Worm (Caenorhabditis elegans) whole organism, L4 larva: ENCODE measurements around the gene srf-3.

Experiments used
- F10B5.3 ChIP-seq: sonication (generic microtip); optimal IDR thresholded peaks from 2 replicates; lab custom pipeline; 2016; ENCODE audit warnings: mild to moderate bottlenecking, missing genetic modification characterization, missing compliant biosample characterization
- F37D6.2 ChIP-seq: sonication (generic microtip); optimal IDR thresholded peaks from 2 replicates; lab custom pipeline; 2016; ENCODE audit warnings: mild to moderate bottlenecking, missing genetic modification characterization, missing compliant biosample characterization
- F49E8.2 ChIP-seq: sonication (generic microtip); optimal IDR thresholded peaks from 2 replicates; lab custom pipeline; 2016; ENCODE audit warnings: missing compliant biosample characterization, mild to moderate bottlenecking, missing genetic modification characterization, borderline replicate concordance
- Y48G9A.11 ChIP-seq: fragments of 200-800 bp; sonication (Bioruptor generic); IDR thresholded peaks from 2 replicates; pipeline ENCODE4 v1.3.6; 2022; ENCODE audit warnings: missing genetic modification reagents, missing genetic modification characterization, missing compliant biosample characterization
- ZK546.5 ChIP-seq, 2 experiments: sonication (generic microtip); optimal IDR thresholded peaks; 2 replicates each; lab custom pipeline; 2017; ENCODE audit warnings: missing biosample characterization in 2 of 2, missing genetic modification characterization in 2 of 2
- aha-1 ChIP-seq: fragments of 150-350 bp; peaks from one replicate; lab custom pipeline; 2014; ENCODE audit warnings: missing biosample characterization, missing genetic modification characterization
- ceh-20 ChIP-seq: fragments of 200-800 bp; sonication (Bioruptor generic); IDR thresholded peaks from 2 replicates; pipeline ENCODE4 v1.3.6; 2022; ENCODE audit warnings: missing genetic modification reagents, missing genetic modification characterization, missing compliant biosample characterization
- ceh-44 ChIP-seq: fragments of 200-800 bp; sonication (Bioruptor generic); IDR thresholded peaks from 2 replicates; pipeline ENCODE4 v1.3.6; 2022; ENCODE audit warnings: missing genetic modification reagents, missing genetic modification characterization, missing compliant biosample characterization
- cey-2 ChIP-seq: sonication (generic microtip); optimal IDR thresholded peaks from 3 replicates; lab custom pipeline; 2017; ENCODE audit warnings: missing genetic modification characterization, mild to moderate bottlenecking, missing compliant biosample characterization, antibody characterized with exemption, borderline replicate concordance; ENCODE audit not compliant: insufficient read depth
- daf-16 ChIP-seq, 3 experiments: sonication (generic microtip); optimal IDR thresholded peaks; 2 replicates each; lab custom pipeline; 2016 to 2017; ENCODE audit warnings: missing genetic modification characterization in 3 of 3, missing genetic modification reagents in 3 of 3, mild to moderate bottlenecking in 2 of 3, missing compliant biosample characterization in 2 of 3, missing biosample characterization in 1 of 3, moderate library complexity in 1 of 3
- daf-19 ChIP-seq: fragments of 200-800 bp; sonication (Bioruptor generic); conservative IDR thresholded peaks from 2 replicates; pipeline ENCODE4 v1.3.6; 2022; ENCODE audit warnings: missing genetic modification characterization, missing compliant biosample characterization
- dmd-6 ChIP-seq: fragments of 200-800 bp; sonication (Bioruptor generic); IDR thresholded peaks from 2 replicates; pipeline ENCODE4 v1.3.6; 2022; ENCODE audit warnings: missing genetic modification reagents, missing genetic modification characterization, missing compliant biosample characterization
- dmd-8 ChIP-seq: fragments of 200-800 bp; sonication (Bioruptor generic); IDR thresholded peaks from 2 replicates; pipeline ENCODE4 v1.3.6; 2022; ENCODE audit warnings: missing genetic modification characterization, missing compliant biosample characterization
- dmd-9 ChIP-seq: fragments of 200-800 bp; sonication (Bioruptor generic); IDR thresholded peaks from 2 replicates; pipeline ENCODE4 v1.3.6; 2022; ENCODE audit warnings: missing genetic modification reagents, missing genetic modification characterization, missing compliant biosample characterization
- dpl-1 ChIP-seq: fragments of 150-350 bp; optimal IDR thresholded peaks from 2 replicates; lab custom pipeline; 2014; ENCODE audit warnings: missing biosample characterization, missing genetic modification reagents, missing genetic modification characterization
- egl-43 ChIP-seq: fragments of 200-800 bp; sonication (Bioruptor generic); IDR thresholded peaks from 2 replicates; pipeline ENCODE4 v1.3.6; 2022; ENCODE audit warnings: missing genetic modification reagents, missing genetic modification characterization, missing compliant biosample characterization
- hif-1 ChIP-seq, 2 experiments: sonication (generic microtip); optimal IDR thresholded peaks; 2 replicates each; lab custom pipeline; 2016 to 2017; ENCODE audit warnings: missing compliant biosample characterization in 2 of 2, missing genetic modification characterization in 2 of 2, missing genetic modification reagents in 2 of 2, missing genotype in 2 of 2, mild to moderate bottlenecking in 1 of 2
- hmg-1.1 ChIP-seq: fragments of 200-800 bp; sonication (Bioruptor generic); IDR thresholded peaks from 2 replicates; pipeline ENCODE4 v1.3.6; 2022; ENCODE audit warnings: missing genetic modification reagents, missing genetic modification characterization, missing compliant biosample characterization
- lin-1 ChIP-seq: fragments of 200-800 bp; sonication (Bioruptor generic); IDR thresholded peaks from 2 replicates; pipeline ENCODE4 v1.3.6; 2022; ENCODE audit warnings: missing genetic modification reagents, missing genetic modification characterization, missing compliant biosample characterization
- lin-38 ChIP-seq: fragments of 200-800 bp; sonication (Bioruptor generic); IDR thresholded peaks from 2 replicates; pipeline ENCODE4 v1.3.6; 2022; ENCODE audit warnings: missing genetic modification reagents, missing genetic modification characterization, missing compliant biosample characterization
- lin-39 ChIP-seq: fragments of 150-350 bp; optimal IDR thresholded peaks from 2 replicates; lab custom pipeline; 2014; ENCODE audit warnings: missing biosample characterization, missing genetic modification reagents, missing genetic modification characterization
- madf-5 ChIP-seq, 2 experiments: fragments of 200-800 bp; sonication (Bioruptor generic); IDR thresholded peaks; 2 replicates each; pipeline ENCODE4 v1.3.6; 2022; ENCODE audit warnings: missing compliant biosample characterization in 2 of 2, missing genetic modification characterization in 2 of 2
- mdt-29 ChIP-seq: fragments of 200-800 bp; sonication (Bioruptor generic); IDR thresholded peaks from 2 replicates; pipeline ENCODE4 v1.3.6; 2022; ENCODE audit warnings: missing genetic modification reagents, missing genetic modification characterization, missing compliant biosample characterization
- mes-2 ChIP-seq: sonication (generic microtip); optimal IDR thresholded peaks from 2 replicates; lab custom pipeline; 2016; ENCODE audit warnings: missing genotype, mild to moderate bottlenecking, missing genetic modification characterization, missing compliant biosample characterization; ENCODE audit not compliant: poor library complexity, severe bottlenecking
- mxl-3 ChIP-seq: fragments of 200-800 bp; sonication (Bioruptor generic); optimal IDR thresholded peaks from 2 replicates; lab custom pipeline; 2018; ENCODE audit warnings: mild to moderate bottlenecking, missing genetic modification characterization, missing compliant biosample characterization
- nhr-10 ChIP-seq: fragments of 150-350 bp; optimal IDR thresholded peaks from 2 replicates; lab custom pipeline; 2014; ENCODE audit warnings: missing biosample characterization, missing genetic modification characterization
- nhr-102 ChIP-seq: sonication (generic microtip); optimal IDR thresholded peaks from 2 replicates; lab custom pipeline; 2016; ENCODE audit warnings: mild to moderate bottlenecking, missing genetic modification characterization, moderate library complexity, missing compliant biosample characterization
- nhr-28 ChIP-seq: fragments of 150-350 bp; optimal IDR thresholded peaks from 2 replicates; lab custom pipeline; 2014; ENCODE audit warnings: missing biosample characterization, missing genetic modification characterization
- nhr-41 ChIP-seq: fragments of 200-800 bp; sonication (Bioruptor generic); IDR thresholded peaks from 2 replicates; pipeline ENCODE4 v1.3.6; 2022; ENCODE audit warnings: missing genetic modification reagents, missing genetic modification characterization, missing compliant biosample characterization
- nhr-48 ChIP-seq: sonication (generic microtip); optimal IDR thresholded peaks from 2 replicates; lab custom pipeline; 2016; ENCODE audit warnings: mild to moderate bottlenecking, missing genetic modification characterization, missing compliant biosample characterization
- nhr-76 ChIP-seq: fragments of 150-350 bp; optimal IDR thresholded peaks from 2 replicates; lab custom pipeline; 2014; ENCODE audit warnings: missing biosample characterization, missing genetic modification characterization
- pha-4 ChIP-seq, 2 experiments: fragments of 150-350 bp in 1 of 2; fragments of 200-800 bp in 1 of 2; sonication (Bioruptor generic) in 1 of 2; IDR thresholded peaks in 1 of 2; optimal IDR thresholded peaks in 1 of 2; 2 replicates each; pipeline versions ENCODE4 v1.3.6 to Lab custom; 2014 to 2022; ENCODE audit warnings: missing genetic modification characterization in 2 of 2, missing genetic modification reagents in 2 of 2, missing biosample characterization in 1 of 2, missing compliant biosample characterization in 1 of 2
- php-3 ChIP-seq: fragments of 200-800 bp; sonication (Bioruptor generic); IDR thresholded peaks from 2 replicates; pipeline ENCODE4 v1.3.6; 2022; ENCODE audit warnings: missing genetic modification reagents, missing genetic modification characterization, missing compliant biosample characterization
- rbr-2 ChIP-seq: sonication (generic microtip); optimal IDR thresholded peaks from 2 replicates; lab custom pipeline; 2016; ENCODE audit warnings: missing genotype, missing genetic modification characterization, missing compliant biosample characterization
- set-16 ChIP-seq: fragments of 200-800 bp; sonication (Bioruptor generic); IDR thresholded peaks from 2 replicates; pipeline ENCODE4 v1.3.6; 2022; ENCODE audit warnings: missing genetic modification reagents, missing genetic modification characterization, missing compliant biosample characterization
- skn-1 ChIP-seq: fragments of 150-350 bp; optimal IDR thresholded peaks from 2 replicates; lab custom pipeline; 2014; ENCODE audit warnings: missing biosample characterization, missing genetic modification characterization
- spr-3 ChIP-seq: fragments of 200-800 bp; sonication (Bioruptor generic); optimal IDR thresholded peaks from 2 replicates; lab custom pipeline; 2018; ENCODE audit warnings: mild to moderate bottlenecking, missing genetic modification characterization, missing compliant biosample characterization
- unc-39 ChIP-seq: sonication (generic microtip); optimal IDR thresholded peaks from 2 replicates; lab custom pipeline; 2017; ENCODE audit warnings: missing biosample characterization, missing genetic modification characterization
- unc-62 ChIP-seq, 3 experiments: fragments of 150-350 bp in 1 of 3; sonication (generic microtip); optimal IDR thresholded peaks in 2 of 3; peaks in 1 of 3; 1 replicate in 1 of 3; 2 replicates in 2 of 3; lab custom pipeline; 2014 to 2017; ENCODE audit warnings: missing biosample characterization in 3 of 3, missing genetic modification characterization in 3 of 3, missing genetic modification reagents in 3 of 3, missing genotype in 1 of 3
- vab-7 ChIP-seq: fragments of 200-800 bp; sonication (Bioruptor generic); IDR thresholded peaks from 2 replicates; pipeline ENCODE4 v1.3.6; 2022; ENCODE audit warnings: missing genetic modification reagents, missing genetic modification characterization, missing compliant biosample characterization
- zip-11 ChIP-seq: fragments of 200-800 bp; sonication (Bioruptor generic); IDR thresholded peaks from 2 replicates; pipeline ENCODE4 v1.3.6; 2022; ENCODE audit warnings: missing genetic modification characterization, missing compliant biosample characterization
- ztf-11 ChIP-seq: fragments of 150-350 bp; optimal IDR thresholded peaks from 2 replicates; lab custom pipeline; 2014; ENCODE audit warnings: missing biosample characterization, missing genetic modification characterization
- ztf-7 ChIP-seq: fragments of 150-350 bp; optimal IDR thresholded peaks from 2 replicates; lab custom pipeline; 2014; ENCODE audit warnings: missing biosample characterization, missing genetic modification characterization

The srf-3 gene

ce11 chrIV:12831609-12832500 lies 17.5 kb upstream of the srf-3 start (continued):
- peak; percentile 23 for TF ChIP-seq F49E8.2 (tag; lab: Kevin White, UChicago)
- TF ChIP-seq zip-11 (GFP tag; lab: Robert Waterston, UW) = no peak
- no peak for TF ChIP-seq hmg-1.1 (GFP tag; lab: Robert Waterston, UW)
- no peak for TF ChIP-seq pha-4 (GFP tag; IDR thresholded peaks at IDR 0.05; lab: Robert Waterston, UW)
- TF ChIP-seq pha-4 (tag; optimal IDR thresholded peaks at IDR 0.05; lab: Kevin White, UChicago) = no peak
- TF ChIP-seq unc-62 (GFP tag; optimal IDR thresholded peaks at IDR 0.05 in 1 of 2; lab: Kevin White, UChicago) = peak in 1 of 2 experiments; percentile 86
- TF ChIP-seq unc-62 (tag; optimal IDR thresholded peaks at IDR 0.05; lab: Kevin White, UChicago) = no peak
- no peak for TF ChIP-seq ceh-44 (GFP tag; lab: Robert Waterston, UW)
- TF ChIP-seq nhr-10 = no peak
- peak; percentile 55; the same call in 1 of the 2 replicates for TF ChIP-seq Y48G9A.11
- TF ChIP-seq spr-3 = no peak
- TF ChIP-seq nhr-28 (tag; lab: Kevin White, UChicago) = no peak
- TF ChIP-seq ztf-7 = no peak
- TF ChIP-seq daf-19 (GFP tag; lab: Robert Waterston, UW) = no peak
- no peak for TF ChIP-seq hif-1 (tag; optimal IDR thresholded peaks at IDR 0.05; lab: Kevin White, UChicago)
- TF ChIP-seq rbr-2 (tag; lab: Kevin White, UChicago) = no peak
- no peak for TF ChIP-seq lin-38
- TF ChIP-seq egl-43 (GFP tag; lab: Robert Waterston, UW) = no peak
- TF ChIP-seq dmd-8 (GFP tag; lab: Robert Waterston, UW) = no peak
- no peak for TF ChIP-seq F37D6.2 (tag; lab: Kevin White, UChicago)
- no peak for TF ChIP-seq unc-39 (tag; lab: Kevin White, UChicago)
- TF ChIP-seq ceh-20 = no peak

ce11 chrIV:12833698-12834416 lies 15.5 kb upstream of the srf-3 start:
- TF ChIP-seq cey-2 (tag; lab: Kevin White, UChicago) (no peak), mdt-29 (peak; percentile 16; the same call in 1 of the 2 replicates), dpl-1 (GFP tag; lab: Kevin White, UChicago) (no peak), ztf-11 (no peak), nhr-48 (tag; lab: Kevin White, UChicago) (peak; percentile 70), nhr-28 (tag; lab: Kevin White, UChicago) (peak; percentile 4), set-16 (GFP tag; lab: Robert Waterston, UW) (peak; percentile 61), dmd-9 (GFP tag; lab: Robert Waterston, UW) (no peak), vab-7 (GFP tag; lab: Robert Waterston, UW) (no peak), F49E8.2 (tag; lab: Kevin White, UChicago) (no peak), nhr-102 (no peak), rbr-2 (tag; lab: Kevin White, UChicago) (no peak), dmd-6 (peak; percentile 99), nhr-41 (peak; percentile 66; the same call in 1 of the 2 replicates), egl-43 (GFP tag; lab: Robert Waterston, UW) (no peak), ZK546.5 (tag; optimal IDR thresholded peaks at IDR 0.05; lab: Kevin White, UChicago) (no peak), pha-4 (GFP tag; IDR thresholded peaks at IDR 0.05; lab: Robert Waterston, UW) (peak; percentile 42; the same call in 1 of the 2 replicates), pha-4 (tag; optimal IDR thresholded peaks at IDR 0.05; lab: Kevin White, UChicago) (no peak), skn-1 (tag; lab: Kevin White, UChicago) (no peak), lin-39 (no peak), php-3 (peak; percentile 83), mes-2 (tag; lab: Kevin White, UChicago) (peak; percentile 24), mxl-3 (peak; percentile 60), lin-1 (GFP tag; lab: Robert Waterston, UW) (peak; percentile 78), nhr-76 (no peak), F10B5.3 (no peak), daf-16 (GFP tag; optimal IDR thresholded peaks at IDR 0.05; lab: Kevin White, UChicago) (no peak), daf-16 (tag; optimal IDR thresholded peaks at IDR 0.05; lab: Kevin White, UChicago) (peak; percentile 27), aha-1 (tag; lab: Kevin White, UChicago) (peak; percentile 56), madf-5 (GFP tag; IDR thresholded peaks at IDR 0.05; lab: Robert Waterston, UW) (no peak), nhr-10 (no peak), ceh-20 (peak; percentile 34; the same call in 1 of the 2 replicates)
